Worm (Caenorhabditis elegans) whole organism, L3 larva: Measurements from ENCODE around the gene prx-14.
"Not testable (repeated sequence)": the region's sequence is repeated elsewhere in the genome, so short reads cannot be mapped to it uniquely, and the experiment has no call there.

ENCODE experiments used
- ama-1 ChIP-seq: fragments of 150-350 bp; optimal IDR thresholded peaks from 2 replicates; lab custom pipeline; 2018
- ceh-16 ChIP-seq: sonication (generic microtip); optimal IDR thresholded peaks from 2 replicates; lab custom pipeline; 2017; ENCODE audit warnings: missing biosample characterization, missing genetic modification characterization
- ceh-28 ChIP-seq: fragments of 150-350 bp; optimal IDR thresholded peaks from 2 replicates; lab custom pipeline; 2014; ENCODE audit warnings: missing biosample characterization, missing genetic modification reagents, missing genetic modification characterization
- ceh-9 ChIP-seq: sonication (generic microtip); optimal IDR thresholded peaks from 2 replicates; lab custom pipeline; 2018; ENCODE audit warnings: missing biosample characterization, missing genetic modification characterization
- daf-12 ChIP-seq: fragments of 150-350 bp; optimal IDR thresholded peaks from 2 replicates; lab custom pipeline; 2014; ENCODE audit warnings: missing biosample characterization, missing genetic modification reagents, missing genetic modification characterization
- egl-27 ChIP-seq: sonication (generic microtip); optimal IDR thresholded peaks from 4 replicates; lab custom pipeline; 2017; ENCODE audit warnings: missing biosample characterization, missing genetic modification reagents, missing genetic modification characterization
- elt-2 ChIP-seq: sonication (generic microtip); optimal IDR thresholded peaks from 2 replicates; lab custom pipeline; 2016; ENCODE audit warnings: missing genetic modification reagents, mild to moderate bottlenecking, missing genetic modification characterization, missing compliant biosample characterization
- elt-3 ChIP-seq, 3 experiments: fragments of 150-350 bp in 1 of 3; sonication (generic microtip) in 2 of 3; optimal IDR thresholded peaks; 2 replicates in 2 of 3; 4 replicates in 1 of 3; lab custom pipeline; 2014 to 2017; ENCODE audit warnings: missing biosample characterization in 3 of 3, missing genetic modification characterization in 3 of 3
- eor-1 ChIP-seq, 2 experiments: fragments of 150-350 bp; optimal IDR thresholded peaks; 2 replicates each; lab custom pipeline; 2014 to 2018; ENCODE audit warnings: missing biosample characterization in 2 of 2, missing genetic modification characterization in 2 of 2
- fkh-10 ChIP-seq: sonication (generic microtip); optimal IDR thresholded peaks from 2 replicates; lab custom pipeline; 2017; ENCODE audit warnings: missing biosample characterization, missing genetic modification reagents, missing genetic modification characterization
- fkh-2 ChIP-seq: fragments of 150-350 bp; optimal IDR thresholded peaks from 2 replicates; lab custom pipeline; 2014; ENCODE audit warnings: missing biosample characterization, missing genetic modification reagents, missing genetic modification characterization
- fos-1 ChIP-seq: fragments of 150-350 bp; optimal IDR thresholded peaks from 2 replicates; lab custom pipeline; 2014; ENCODE audit warnings: missing biosample characterization, missing genetic modification characterization
- hmg-11 ChIP-seq: sonication (generic microtip); optimal IDR thresholded peaks from 2 replicates; lab custom pipeline; 2016; ENCODE audit warnings: missing genetic modification characterization, missing compliant biosample characterization
- lin-15B ChIP-seq: fragments of 150-350 bp; optimal IDR thresholded peaks from 2 replicates; lab custom pipeline; 2014; ENCODE audit warnings: missing biosample characterization, missing genetic modification characterization
- lsy-12 ChIP-seq: sonication (generic microtip); optimal IDR thresholded peaks from 2 replicates; lab custom pipeline; 2016; ENCODE audit warnings: mild to moderate bottlenecking, missing genetic modification characterization, missing compliant biosample characterization
- mml-1 ChIP-seq: fragments of 150-350 bp; sonication (generic microtip); optimal IDR thresholded peaks from 3 replicates; lab custom pipeline; 2014; ENCODE audit warnings: missing biosample characterization, missing genetic modification characterization
- nhr-11 ChIP-seq: fragments of 150-350 bp; optimal IDR thresholded peaks from 2 replicates; lab custom pipeline; 2014; ENCODE audit warnings: missing biosample characterization, missing genetic modification characterization
- nhr-23 ChIP-seq: fragments of 150-350 bp; optimal IDR thresholded peaks from 2 replicates; lab custom pipeline; 2014; ENCODE audit warnings: missing biosample characterization, missing genetic modification reagents, missing genetic modification characterization
- nhr-237 ChIP-seq: fragments of 150-350 bp; optimal IDR thresholded peaks from 2 replicates; lab custom pipeline; 2014; ENCODE audit warnings: missing biosample characterization, missing genetic modification characterization
- nhr-43 ChIP-seq: sonication (generic microtip); optimal IDR thresholded peaks from 2 replicates; lab custom pipeline; 2016; ENCODE audit warnings: mild to moderate bottlenecking, missing genetic modification characterization, missing compliant biosample characterization; ENCODE audit not compliant: poor library complexity, severe bottlenecking
- nhr-76 ChIP-seq: fragments of 150-350 bp; sonication (generic microtip); optimal IDR thresholded peaks from 5 replicates; lab custom pipeline; 2014; ENCODE audit warnings: missing biosample characterization, missing genetic modification characterization
- pha-4 ChIP-seq: fragments of 150-350 bp; optimal IDR thresholded peaks from 2 replicates; lab custom pipeline; 2014; ENCODE audit warnings: missing biosample characterization, missing genetic modification reagents, missing genetic modification characterization
- pqm-1 ChIP-seq: fragments of 150-350 bp; optimal IDR thresholded peaks from 2 replicates; lab custom pipeline; 2017; ENCODE audit warnings: missing biosample characterization, missing genetic modification characterization, inconsistent platforms
- sea-2 ChIP-seq: fragments of 150-350 bp; sonication (generic microtip); optimal IDR thresholded peaks from 4 replicates; lab custom pipeline; 2014; ENCODE audit warnings: missing biosample characterization, missing genetic modification reagents, missing genetic modification characterization
- skn-1 ChIP-seq: fragments of 150-350 bp; optimal IDR thresholded peaks from 2 replicates; lab custom pipeline; 2014; ENCODE audit warnings: missing biosample characterization, missing genetic modification characterization
- tbx-2 ChIP-seq: sonication (generic microtip); optimal IDR thresholded peaks from 2 replicates; lab custom pipeline; 2016; ENCODE audit warnings: mild to moderate bottlenecking, missing genetic modification characterization, missing compliant biosample characterization
- unc-62 ChIP-seq: fragments of 150-350 bp; sonication (generic microtip); optimal IDR thresholded peaks from 4 replicates; lab custom pipeline; 2014; ENCODE audit warnings: missing biosample characterization, missing genetic modification reagents, missing genetic modification characterization
- zag-1 ChIP-seq: fragments of 150-350 bp; optimal IDR thresholded peaks from 2 replicates; lab custom pipeline; 2014; ENCODE audit warnings: missing biosample characterization, missing genetic modification characterization
- ztf-11 ChIP-seq: fragments of 150-350 bp; optimal IDR thresholded peaks from 2 replicates; lab custom pipeline; 2014; ENCODE audit warnings: missing biosample characterization, missing genetic modification characterization
- ztf-4 ChIP-seq: fragments of 150-350 bp; optimal IDR thresholded peaks from 2 replicates; lab custom pipeline; 2014; ENCODE audit warnings: missing biosample characterization, missing genetic modification characterization

Gene prx-14

DNA sequence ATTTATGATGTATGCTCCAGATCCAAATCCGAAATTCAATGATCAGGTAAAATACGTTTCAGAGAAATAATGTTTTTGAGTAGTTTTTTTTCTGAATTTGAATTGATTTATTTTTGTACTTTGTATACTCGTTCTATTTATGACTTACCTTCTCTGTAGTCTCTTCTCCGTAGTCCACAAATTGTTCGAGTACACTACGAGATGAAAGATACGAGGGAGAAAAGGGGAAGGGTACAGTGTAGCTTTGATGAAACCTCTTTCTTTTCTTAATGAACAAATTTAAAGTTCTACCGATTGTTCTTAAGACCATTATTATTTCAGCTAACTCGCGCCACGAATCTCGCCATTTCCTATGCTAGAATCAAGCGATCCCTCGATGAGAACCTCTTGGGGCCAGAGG, 2.9 kb upstream of the prx-14 start:
- TF ChIP-seq elt-3 (tag; optimal IDR thresholded peaks at IDR 0.05; lab: Kevin White, UChicago): no peak
- no peak for TF ChIP-seq ceh-28 (tag; lab: Kevin White, UChicago)
- no peak for TF ChIP-seq fkh-10 (GFP tag; lab: Kevin White, UChicago)
- peak; percentile 11 for TF ChIP-seq elt-2 (tag; lab: Kevin White, UChicago)
- TF ChIP-seq zag-1 (tag; lab: Kevin White, UChicago): no peak
- TF ChIP-seq ama-1 (lab: Kevin White, UChicago): no peak
- TF ChIP-seq pha-4: peak; percentile 6
- peak; percentile 32 for TF ChIP-seq pqm-1 (tag; lab: Kevin White, UChicago)
- TF ChIP-seq, all 47 proteins: peak for 3

ce11 chrIV:11183991-11184390, 1.1 kb downstream of the prx-14 start, which contains the start of gene nuaf-3:
TSS of gene nuaf-3 (plus strand) at chrIV:11184291.
- no peak for TF ChIP-seq hmg-11
- peak; percentile 34 for TF ChIP-seq elt-2 (tag; lab: Kevin White, UChicago)

DNA sequence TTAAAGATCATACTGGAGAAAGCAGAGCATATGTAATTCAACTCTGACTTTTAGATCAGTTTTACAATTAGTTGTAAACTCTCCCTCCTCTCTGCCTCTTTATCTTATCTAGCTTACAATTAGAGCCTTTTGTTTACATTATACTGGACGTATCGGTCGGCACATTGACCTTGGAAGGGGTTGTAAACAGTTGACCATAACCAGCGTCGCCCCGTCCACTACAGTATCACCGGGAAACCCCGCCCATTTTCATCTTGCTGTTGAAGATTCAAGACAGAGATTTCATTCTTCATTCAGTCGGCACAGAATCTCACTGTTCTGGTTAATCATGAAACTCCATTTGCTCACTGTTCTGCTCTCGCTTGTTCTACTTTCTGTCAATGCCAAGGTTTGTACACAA, 3.8 kb downstream of the prx-14 start, which contains the start of gene sdz-27:
TSS of gene sdz-27 (plus strand) at position 301 of the 400 bp plus-strand sequence.
- TF ChIP-seq nhr-23 (tag; lab: Kevin White, UChicago): no peak
- no peak for TF ChIP-seq hmg-11
- TF ChIP-seq nhr-11 (tag; lab: Kevin White, UChicago): no peak
- TF ChIP-seq egl-27 (tag; lab: Kevin White, UChicago): no peak
- no peak for TF ChIP-seq skn-1 (tag; lab: Kevin White, UChicago)
- TF ChIP-seq lin-15B (tag; lab: Kevin White, UChicago): no peak
- TF ChIP-seq nhr-76: no peak
- TF ChIP-seq lsy-12 (tag; lab: Kevin White, UChicago): no peak
- TF ChIP-seq ztf-4 (tag; lab: Kevin White, UChicago): no peak
- TF ChIP-seq elt-3 (tag; optimal IDR thresholded peaks at IDR 0.05; lab: Kevin White, UChicago): no peak
- TF ChIP-seq mml-1: no peak
- no peak for TF ChIP-seq ceh-9 (tag; lab: Kevin White, UChicago)
- no peak for TF ChIP-seq fos-1 (tag; lab: Kevin White, UChicago)
- no peak for TF ChIP-seq pqm-1 (tag; lab: Kevin White, UChicago)

DNA sequence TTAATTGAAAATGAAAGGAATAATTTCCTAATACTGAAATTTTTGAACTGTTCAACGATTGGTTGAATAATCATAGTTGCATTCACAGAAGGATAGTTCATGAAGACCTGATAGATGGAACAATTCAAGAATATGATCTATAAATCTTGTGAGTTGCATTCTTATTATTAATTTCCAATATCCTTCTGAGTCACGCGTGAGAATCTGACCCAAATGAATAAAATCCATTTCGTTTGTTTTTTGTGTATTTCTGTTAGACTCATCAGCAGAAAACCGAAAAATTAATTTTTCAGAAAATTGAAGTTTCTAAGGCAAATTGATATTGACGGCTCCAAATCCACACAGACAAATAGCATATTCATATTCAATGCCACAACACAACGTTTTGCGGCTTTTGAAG, 6.5 kb downstream of the prx-14 start, which contains the start of gene fbxb-79:
TSS of gene fbxb-79 (minus strand) at position 101 of the 400 bp plus-strand sequence.
- no peak for TF ChIP-seq fos-1 (tag; lab: Kevin White, UChicago)
- TF ChIP-seq daf-12 (tag; lab: Kevin White, UChicago): no peak
- TF ChIP-seq ceh-16 (tag; lab: Kevin White, UChicago): no peak
- TF ChIP-seq tbx-2 (tag; lab: Kevin White, UChicago): no peak
- TF ChIP-seq sea-2 (GFP tag; lab: Kevin White, UChicago): no peak
- TF ChIP-seq zag-1 (tag; lab: Kevin White, UChicago): no peak
- TF ChIP-seq ztf-11: no peak
- TF ChIP-seq nhr-43 (tag; lab: Kevin White, UChicago): no peak
- no peak for TF ChIP-seq fkh-2 (tag; lab: Kevin White, UChicago)

DNA sequence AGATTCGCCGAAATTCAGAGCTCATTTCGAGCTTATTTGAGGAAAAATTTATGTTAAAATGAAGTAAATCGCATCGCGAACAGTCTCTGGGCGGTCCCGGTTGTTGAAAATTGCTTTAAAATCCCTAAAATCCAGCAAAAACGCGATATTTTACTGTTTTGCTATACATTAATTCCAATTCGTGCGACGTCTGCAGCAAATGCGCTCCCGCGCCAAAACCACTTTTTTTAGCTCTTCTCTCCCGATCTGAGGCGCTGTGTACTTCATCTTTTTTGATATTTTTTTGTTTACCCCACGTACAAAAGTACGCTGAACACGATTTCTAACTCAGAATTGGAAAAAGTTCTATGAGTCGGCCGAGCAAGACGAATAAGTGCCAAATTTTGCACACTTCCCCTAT, 16.1 kb downstream of the prx-14 start, which contains the start of gene R07H5.16:
TSS of gene R07H5.16 (plus strand) at position 348 of the 400 bp plus-strand sequence.
- not testable (repeated sequence) for TF ChIP-seq nhr-237; elt-3 (tag; optimal IDR thresholded peaks at IDR 0.05; lab: Kevin White, UChicago); ceh-28 (tag; lab: Kevin White, UChicago)

ce11 chrIV:11202389-11202788, 19.5 kb downstream of the prx-14 start, which contains the start of gene R07H5.11:
TSS of gene R07H5.11 (plus strand) at chrIV:11202768.
- TF ChIP-seq eor-1 (tag; optimal IDR thresholded peaks at IDR 0.05; lab: Kevin White, UChicago); unc-62; fkh-2 (tag; lab: Kevin White, UChicago): not testable (repeated sequence)
